Worm (Caenorhabditis elegans) whole organism, L3 larva: ENCODE measurements around the gene irld-52.

Source experiments
- lin-39 ChIP-seq: fragments of 150-350 bp; optimal IDR thresholded peaks from 2 replicates; lab custom pipeline; 2018; ENCODE audit warnings: missing biosample characterization, missing genetic modification reagents, missing genetic modification characterization
- mdl-1 ChIP-seq: fragments of 150-350 bp; optimal IDR thresholded peaks from 2 replicates; lab custom pipeline; 2014; ENCODE audit warnings: missing biosample characterization, missing genetic modification characterization
- nhr-43 ChIP-seq: sonication (generic microtip); optimal IDR thresholded peaks from 2 replicates; lab custom pipeline; 2016; ENCODE audit warnings: mild to moderate bottlenecking, missing genetic modification characterization, missing compliant biosample characterization; ENCODE audit not compliant: poor library complexity, severe bottlenecking
- nhr-76 ChIP-seq: fragments of 150-350 bp; sonication (generic microtip); optimal IDR thresholded peaks from 5 replicates; lab custom pipeline; 2014; ENCODE audit warnings: missing biosample characterization, missing genetic modification characterization
- nhr-77 ChIP-seq: fragments of 150-350 bp; optimal IDR thresholded peaks from 2 replicates; lab custom pipeline; 2014; ENCODE audit warnings: missing biosample characterization, missing genetic modification characterization
- pha-4 ChIP-seq: fragments of 150-350 bp; optimal IDR thresholded peaks from 2 replicates; lab custom pipeline; 2014; ENCODE audit warnings: missing biosample characterization, missing genetic modification reagents, missing genetic modification characterization
- tbx-2 ChIP-seq: sonication (generic microtip); optimal IDR thresholded peaks from 2 replicates; lab custom pipeline; 2016; ENCODE audit warnings: mild to moderate bottlenecking, missing genetic modification characterization, missing compliant biosample characterization
- unc-62 ChIP-seq: fragments of 150-350 bp; sonication (generic microtip); optimal IDR thresholded peaks from 4 replicates; lab custom pipeline; 2014; ENCODE audit warnings: missing biosample characterization, missing genetic modification reagents, missing genetic modification characterization

- TF ChIP-seq tbx-2 (tag; lab: Kevin White, UChicago) (no peak), nhr-43 (no peak), mdl-1 (tag; lab: Kevin White, UChicago) (no peak), nhr-76 (tag; lab: Kevin White, UChicago) (no peak), unc-62 (no peak), pha-4 (tag; lab: Kevin White, UChicago) (no peak), nhr-77 (tag; lab: Kevin White, UChicago) (no peak), lin-39 (tag; lab: Kevin White, UChicago) (no peak)
Observed at ce11 chrV:15779128-15779729, at the start of gene irld-52, which contains the start of gene nhr-285.
